Fruit fly (Drosophila melanogaster) whole organism, adult: ENCODE results near the gene PIG-C.
A peak's percentile ranks its signal among the peaks of the same experiment; 100 is the strongest.

Experiments
- CG11617 ChIP-seq: fragments of 200-800 bp; sonication (Bioruptor generic); optimal IDR thresholded peaks from 2 replicates; lab custom pipeline; 2017; ENCODE audit warnings: mild to moderate bottlenecking, missing biosample characterization, missing genetic modification reagents, missing genetic modification characterization
- CG12768 ChIP-seq: fragments of 200-800 bp; sonication (Bioruptor generic); optimal IDR thresholded peaks from 2 replicates; lab custom pipeline; 2017; ENCODE audit warnings: missing biosample characterization, missing genetic modification characterization, mild to moderate bottlenecking, moderate library complexity, missing genetic modification reagents
- CG14711 ChIP-seq: fragments of 200-800 bp; sonication (Bioruptor generic); optimal IDR thresholded peaks from 2 replicates; lab custom pipeline; 2018; ENCODE audit warnings: missing biosample characterization, mild to moderate bottlenecking, missing genetic modification characterization, moderate library complexity
- CG1620 ChIP-seq: fragments of 200-800 bp; sonication (Bioruptor generic); optimal IDR thresholded peaks from 2 replicates; lab custom pipeline; 2016; ENCODE audit warnings: missing biosample characterization, missing genetic modification characterization
- CG33017 ChIP-seq: fragments of 200-800 bp; sonication (Bioruptor generic); optimal IDR thresholded peaks from 2 replicates; lab custom pipeline; 2018; ENCODE audit warnings: missing biosample characterization, mild to moderate bottlenecking, missing genetic modification characterization, moderate library complexity
- CG5204 ChIP-seq: fragments of 200-800 bp; sonication (Bioruptor generic); optimal IDR thresholded peaks from 2 replicates; lab custom pipeline; 2016; ENCODE audit warnings: missing biosample characterization, missing genetic modification characterization
- CG7045 ChIP-seq: fragments of 200-800 bp; sonication (Bioruptor generic); optimal IDR thresholded peaks from 2 replicates; lab custom pipeline; 2017; ENCODE audit warnings: missing biosample characterization, mild to moderate bottlenecking, missing genetic modification characterization
- CG7101 ChIP-seq: fragments of 200-800 bp; sonication (Bioruptor generic); optimal IDR thresholded peaks from 2 replicates; lab custom pipeline; 2018; ENCODE audit warnings: missing biosample characterization, mild to moderate bottlenecking, missing genetic modification characterization, moderate library complexity
- Clk ChIP-seq: fragments of 200-800 bp; sonication (Bioruptor generic); optimal IDR thresholded peaks from 2 replicates; lab custom pipeline; 2017; ENCODE audit warnings: missing biosample characterization, missing genetic modification characterization
- Crg-1 ChIP-seq: fragments of 200-800 bp; sonication (Bioruptor generic); optimal IDR thresholded peaks from 2 replicates; lab custom pipeline; 2016; ENCODE audit warnings: missing biosample characterization, missing genetic modification characterization
- Hr96 ChIP-seq: fragments of 200-800 bp; sonication (Bioruptor generic); optimal IDR thresholded peaks from 2 replicates; lab custom pipeline; 2016; ENCODE audit warnings: missing biosample characterization, missing genetic modification characterization
- Mnt ChIP-seq: fragments of 200-800 bp; sonication (Bioruptor generic); optimal IDR thresholded peaks from 2 replicates; lab custom pipeline; 2016; ENCODE audit warnings: missing biosample characterization, mild to moderate bottlenecking, missing genetic modification characterization
- bab1 ChIP-seq: fragments of 200-800 bp; sonication (Bioruptor generic); optimal IDR thresholded peaks from 3 replicates; lab custom pipeline; 2019; ENCODE audit warnings: missing biosample characterization, mild to moderate bottlenecking, missing genetic modification characterization, moderate library complexity
- cic ChIP-seq: fragments of 200-800 bp; sonication (Bioruptor generic); optimal IDR thresholded peaks from 2 replicates; lab custom pipeline; 2017; ENCODE audit warnings: missing biosample characterization, mild to moderate bottlenecking, missing genetic modification characterization, moderate library complexity
- cnc ChIP-seq, 2 experiments: fragments of >200 bp; optimal IDR thresholded peaks; 2 replicates each; lab custom pipeline; 2017
- kay ChIP-seq: fragments of 200-800 bp; sonication (Bioruptor generic); peaks from one replicate; lab custom pipeline; 2016; ENCODE audit warnings: missing biosample characterization, missing genetic modification characterization, borderline replicate concordance
- ovo ChIP-seq: fragments of 200-800 bp; sonication (Bioruptor generic); optimal IDR thresholded peaks from 2 replicates; lab custom pipeline; 2016; ENCODE audit warnings: missing biosample characterization, missing genetic modification characterization
- pad ChIP-seq: fragments of 200-800 bp; sonication (Bioruptor generic); optimal IDR thresholded peaks from 3 replicates; lab custom pipeline; 2017; ENCODE audit warnings: missing biosample characterization, missing genetic modification characterization, mild to moderate bottlenecking, moderate library complexity, missing genetic modification reagents
- tj ChIP-seq: fragments of 200-800 bp; sonication (Bioruptor generic); optimal IDR thresholded peaks from 3 replicates; lab custom pipeline; 2017; ENCODE audit warnings: missing biosample characterization, mild to moderate bottlenecking, missing genetic modification characterization, moderate library complexity
- toe ChIP-seq: fragments of 200-800 bp; sonication (Bioruptor generic); optimal IDR thresholded peaks from 2 replicates; lab custom pipeline; 2016; ENCODE audit warnings: missing biosample characterization, missing genetic modification characterization

The PIG-C gene

DNA sequence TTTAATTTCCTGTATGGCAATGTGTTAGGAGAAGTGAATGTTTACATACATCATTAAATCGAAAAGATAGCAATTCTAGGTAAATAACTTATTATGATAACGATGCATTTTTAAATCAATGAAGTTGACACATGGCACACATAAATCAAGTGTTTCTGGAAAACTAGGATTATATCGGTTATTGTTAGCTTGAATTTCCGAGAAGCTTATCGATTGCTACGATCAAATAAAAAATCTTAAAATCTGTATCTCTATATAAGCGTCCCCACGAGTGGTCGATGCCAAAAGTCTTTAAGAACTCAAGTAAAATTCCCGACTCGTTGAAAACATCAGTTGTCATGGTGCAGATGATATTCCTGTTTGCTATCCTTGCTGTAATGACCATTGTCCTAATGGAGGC, 4.3 kb downstream of the PIG-C start, which contains the start of gene Drsl3:
TSS of gene Drsl3 (plus strand) at position 301 of the 400 bp plus-strand sequence.
- TF ChIP-seq toe (no peak), cic (no peak), cnc (optimal IDR thresholded peaks at IDR 0.05; lab: Kevin White, UChicago) (no peak), ovo (GFP tag; lab: Kevin White, UChicago) (no peak), Clk (GFP tag; lab: Kevin White, UChicago) (no peak), Crg-1 (no peak), pad (GFP tag; lab: Kevin White, UChicago) (no peak), CG1620 (GFP tag; lab: Kevin White, UChicago) (no peak), CG5204 (GFP tag; lab: Kevin White, UChicago) (no peak)

DNA sequence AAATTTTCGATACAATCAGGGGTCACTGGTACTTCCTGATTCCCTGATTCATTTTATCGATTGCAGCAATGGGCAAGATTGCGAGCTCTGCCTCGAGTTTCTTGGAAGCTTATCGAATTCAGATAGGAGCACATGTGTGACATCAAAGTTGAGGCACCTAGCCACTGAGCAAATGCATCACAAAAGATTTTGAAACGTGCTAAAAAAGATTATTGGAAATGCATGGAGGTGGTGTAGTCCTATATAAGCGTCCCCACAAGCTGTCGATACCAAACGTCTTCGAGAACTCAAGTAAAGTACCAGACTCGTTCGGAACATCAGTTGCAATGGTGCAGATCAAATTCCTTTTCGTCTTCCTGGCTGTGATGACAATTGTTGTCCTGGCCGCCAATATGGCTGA, 5.0 kb downstream of the PIG-C start, which contains the start of gene Drsl2:
TSS of gene Drsl2 (plus strand) at position 301 of the 400 bp plus-strand sequence.
- no peak for TF ChIP-seq pad (GFP tag; lab: Kevin White, UChicago)
- TF ChIP-seq kay (GFP tag; lab: Kevin White, UChicago) = no peak
- TF ChIP-seq Clk (GFP tag; lab: Kevin White, UChicago) = no peak

DNA sequence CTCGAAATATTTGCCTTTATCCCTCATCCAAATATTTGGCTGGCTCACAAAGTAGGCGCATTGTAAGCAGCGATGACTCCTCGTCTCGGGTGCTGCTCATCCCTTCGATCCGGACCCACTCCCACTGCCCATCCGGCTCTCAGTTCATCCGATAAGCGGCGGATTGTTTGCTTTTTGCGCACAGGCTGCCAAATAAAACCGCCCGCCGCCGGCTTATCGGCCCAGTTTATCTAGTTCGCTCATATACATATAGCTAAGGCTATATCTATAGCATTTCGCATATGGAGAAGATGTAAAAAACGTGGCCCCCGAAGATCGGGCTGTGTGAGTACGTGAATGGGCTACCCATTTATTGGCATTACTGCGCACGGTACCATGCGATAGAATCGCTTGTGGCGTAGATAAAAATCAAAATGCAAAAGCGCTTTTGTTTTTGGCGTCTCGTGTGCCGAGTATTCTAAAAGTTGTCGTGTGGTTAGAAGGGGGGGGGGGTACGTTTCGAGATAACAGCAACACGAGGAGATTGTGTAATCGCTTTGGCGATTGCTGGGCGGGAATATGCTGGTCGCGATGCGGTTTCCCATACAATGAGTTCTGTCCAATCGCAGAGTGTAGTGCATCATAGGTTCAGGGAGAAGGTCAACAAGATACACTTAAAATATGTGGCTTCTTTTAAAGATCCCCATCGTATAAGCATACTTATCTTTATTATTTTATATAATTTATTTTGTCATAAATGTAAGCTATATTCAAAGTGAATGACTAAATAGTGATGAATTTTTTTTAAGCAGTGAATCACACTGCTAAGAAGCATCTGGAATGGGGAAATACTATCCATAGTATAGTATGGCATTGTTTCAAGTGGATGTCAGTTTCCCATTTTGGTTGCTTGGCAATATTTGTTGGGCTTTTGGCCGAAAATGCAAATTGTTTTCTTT, 10.1 kb downstream of the PIG-C start:
- TF ChIP-seq CG33017 (tag; lab: Kevin White, UChicago) (no peak), CG14711 (tag; lab: Kevin White, UChicago) (no peak), pad (GFP tag; lab: Kevin White, UChicago) (no peak), CG5204 (GFP tag; lab: Kevin White, UChicago) (no peak), toe (no peak), kay (GFP tag; lab: Kevin White, UChicago) (peak; percentile 69), Crg-1 (peak; percentile 17), CG7101 (tag; lab: Kevin White, UChicago) (no peak), CG7045 (GFP tag; lab: Kevin White, UChicago) (no peak), CG11617 (GFP tag; lab: Kevin White, UChicago) (peak; percentile 3), cic (peak; percentile 94), CG1620 (GFP tag; lab: Kevin White, UChicago) (no peak), Clk (GFP tag; lab: Kevin White, UChicago) (no peak), CG12768 (GFP tag; lab: Kevin White, UChicago) (peak; percentile 23), Mnt (GFP tag; lab: Kevin White, UChicago) (peak; percentile 98), cnc (optimal IDR thresholded peaks at IDR 0.05; lab: Kevin White, UChicago) (no peak), bab1 (no peak), ovo (GFP tag; lab: Kevin White, UChicago) (no peak), tj (GFP tag; lab: Kevin White, UChicago) (peak; percentile 59), Hr96 (GFP tag; lab: Kevin White, UChicago) (no peak)

dm6 chr3L:3307593-3307992, 11.4 kb downstream of the PIG-C start:
- TF ChIP-seq Crg-1 (no peak), CG11617 (GFP tag; lab: Kevin White, UChicago) (no peak), CG7101 (tag; lab: Kevin White, UChicago) (no peak), Hr96 (GFP tag; lab: Kevin White, UChicago) (no peak), Clk (GFP tag; lab: Kevin White, UChicago) (no peak), toe (no peak), CG14711 (tag; lab: Kevin White, UChicago) (no peak)

- no peak for TF ChIP-seq Mnt (GFP tag; lab: Kevin White, UChicago)
- peak; percentile 14 for TF ChIP-seq kay (GFP tag; lab: Kevin White, UChicago)
- no peak for TF ChIP-seq CG12768 (GFP tag; lab: Kevin White, UChicago)
- no peak for TF ChIP-seq cic
- no peak for TF ChIP-seq CG7101 (tag; lab: Kevin White, UChicago)
- no peak for TF ChIP-seq ovo (GFP tag; lab: Kevin White, UChicago)
- TF ChIP-seq CG1620 (GFP tag; lab: Kevin White, UChicago) = no peak
Measured at dm6 chr3L:3306515-3306914, 12.5 kb downstream of the PIG-C start.

DNA sequence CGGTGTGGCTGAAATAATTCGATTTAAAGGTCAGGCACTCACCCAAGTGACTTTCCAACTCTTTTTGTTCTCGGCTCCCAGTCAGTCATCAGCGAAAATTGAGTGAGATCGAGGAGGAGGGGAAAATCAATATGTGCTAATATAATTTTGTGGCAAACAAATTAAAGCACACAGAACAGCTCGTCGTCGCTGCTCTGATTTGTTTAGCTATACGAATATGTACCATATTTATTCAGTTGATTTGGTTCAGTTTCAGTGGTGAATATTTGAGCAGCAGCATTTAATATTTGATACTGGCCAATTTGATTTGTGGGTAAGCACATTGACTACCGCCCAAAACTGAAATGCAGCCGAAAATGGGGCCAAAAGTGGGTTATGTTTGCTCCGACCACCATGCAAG, 13.6 kb downstream of the PIG-C start:
- no peak for TF ChIP-seq pad (GFP tag; lab: Kevin White, UChicago)

DNA sequence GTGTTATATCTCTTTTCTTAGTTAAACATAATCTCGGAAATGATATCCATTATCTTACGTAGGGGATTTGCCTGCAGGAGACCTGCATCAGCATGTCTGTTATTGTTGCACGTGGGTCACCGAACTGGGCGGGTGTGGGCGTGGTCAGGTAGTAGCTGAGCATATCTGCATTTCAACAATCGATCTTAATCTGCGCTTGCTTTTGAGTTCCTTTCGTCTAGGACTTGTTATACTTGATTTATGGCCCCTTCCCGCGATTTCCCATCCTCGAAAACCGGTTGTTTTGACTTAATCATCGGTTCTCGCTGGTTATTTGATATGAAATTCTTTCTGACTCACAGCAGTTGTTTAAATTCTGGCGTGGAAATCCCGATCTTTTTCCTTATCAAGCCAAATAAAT, 14.3 kb downstream of the PIG-C start:
- no peak for TF ChIP-seq toe
- no peak for TF ChIP-seq cic
- TF ChIP-seq tj (GFP tag; lab: Kevin White, UChicago) = no peak
- no peak for TF ChIP-seq CG7045 (GFP tag; lab: Kevin White, UChicago)
- no peak for TF ChIP-seq CG5204 (GFP tag; lab: Kevin White, UChicago)
- TF ChIP-seq CG14711 (tag; lab: Kevin White, UChicago) = no peak
- no peak for TF ChIP-seq CG11617 (GFP tag; lab: Kevin White, UChicago)
- no peak for TF ChIP-seq Crg-1
- no peak for TF ChIP-seq pad (GFP tag; lab: Kevin White, UChicago)
- TF ChIP-seq ovo (GFP tag; lab: Kevin White, UChicago) = no peak
- no peak for TF ChIP-seq Clk (GFP tag; lab: Kevin White, UChicago)
- no peak for TF ChIP-seq kay (GFP tag; lab: Kevin White, UChicago)
- TF ChIP-seq CG1620 (GFP tag; lab: Kevin White, UChicago) = no peak
- TF ChIP-seq Mnt (GFP tag; lab: Kevin White, UChicago) = no peak
- TF ChIP-seq Hr96 (GFP tag; lab: Kevin White, UChicago) = no peak
- TF ChIP-seq bab1 = no peak
- no peak for TF ChIP-seq CG12768 (GFP tag; lab: Kevin White, UChicago)
- TF ChIP-seq CG7101 (tag; lab: Kevin White, UChicago) = no peak
- no peak for TF ChIP-seq CG33017 (tag; lab: Kevin White, UChicago)
